Worm (Caenorhabditis elegans) whole organism, mixed stage, embryonic: ENCODE data around the gene pro-2.

ENCODE experiments used
- lin-13 ChIP-seq: fragments of 150-350 bp; optimal IDR thresholded peaks from 2 replicates; lab custom pipeline; 2014; ENCODE audit warnings: missing biosample characterization, missing genetic modification characterization
- snpc-4 ChIP-seq: fragments of 150-350 bp; optimal IDR thresholded peaks from 2 replicates; lab custom pipeline; 2014; ENCODE audit warnings: missing biosample characterization, missing genetic modification characterization
- ztf-11 ChIP-seq: fragments of 150-350 bp; optimal IDR thresholded peaks from 2 replicates; lab custom pipeline; 2014; ENCODE audit warnings: missing biosample characterization, missing genetic modification characterization

- TF ChIP-seq ztf-11 (tag; lab: Kevin White, UChicago) (no peak), lin-13 (no peak), snpc-4 (tag; lab: Kevin White, UChicago) (no peak)
Observed at ce11 chrII:10317007-10317406, 27.9 kb downstream of the pro-2 start, which contains the start of gene M02G9.4.
